Worm (Caenorhabditis elegans) whole organism, late embryonic: ENCODE data around the gene cytb-5.1.

ENCODE experiments used
- K02D7.2 ChIP-seq: sonication (generic microtip); optimal IDR thresholded peaks from 2 replicates; lab custom pipeline; 2017; ENCODE audit warnings: mild to moderate bottlenecking, missing genetic modification characterization, missing compliant biosample characterization
- K09A11.1 ChIP-seq: sonication (generic microtip); optimal IDR thresholded peaks from 2 replicates; lab custom pipeline; 2017; ENCODE audit warnings: antibody characterized with exemption, mild to moderate bottlenecking, missing genetic modification characterization, missing compliant biosample characterization; ENCODE audit not compliant: insufficient read depth
- ahr-1 ChIP-seq: sonication (generic microtip); optimal IDR thresholded peaks from 2 replicates; lab custom pipeline; 2016; ENCODE audit warnings: missing genetic modification characterization, missing compliant biosample characterization
- ama-1 ChIP-seq: fragments of 150-350 bp; optimal IDR thresholded peaks from 2 replicates; lab custom pipeline; 2014
- ceh-19 ChIP-seq: fragments of 200-800 bp; sonication (Bioruptor generic); optimal IDR thresholded peaks from 2 replicates; lab custom pipeline; 2018; ENCODE audit warnings: mild to moderate bottlenecking, missing genetic modification characterization, missing compliant biosample characterization
- ceh-2 ChIP-seq: sonication (generic microtip); optimal IDR thresholded peaks from 2 replicates; lab custom pipeline; 2016; ENCODE audit warnings: missing genotype, missing genetic modification characterization, missing compliant biosample characterization
- ceh-30 ChIP-seq: fragments of 150-350 bp; optimal IDR thresholded peaks from 2 replicates; lab custom pipeline; 2014; ENCODE audit warnings: missing biosample characterization, missing genetic modification characterization
- ceh-9 ChIP-seq: sonication (generic microtip); optimal IDR thresholded peaks from 2 replicates; lab custom pipeline; 2016; ENCODE audit warnings: mild to moderate bottlenecking, missing genetic modification characterization, inconsistent platforms, missing compliant biosample characterization
- ets-4 ChIP-seq: sonication (generic microtip); optimal IDR thresholded peaks from 2 replicates; lab custom pipeline; 2016; ENCODE audit warnings: missing genetic modification characterization, missing compliant biosample characterization
- madf-2 ChIP-seq: sonication (generic microtip); optimal IDR thresholded peaks from 2 replicates; lab custom pipeline; 2017; ENCODE audit warnings: missing genetic modification characterization, missing compliant biosample characterization
- nfya-1 ChIP-seq: sonication (generic microtip); optimal IDR thresholded peaks from 2 replicates; lab custom pipeline; 2017; ENCODE audit warnings: missing genetic modification characterization, mild to moderate bottlenecking, missing compliant biosample characterization, antibody characterized with exemption, moderate library complexity
- pax-1 ChIP-seq: fragments of 150-350 bp; optimal IDR thresholded peaks from 2 replicates; lab custom pipeline; 2014; ENCODE audit warnings: missing biosample characterization, missing genetic modification characterization
- ref-2 ChIP-seq: sonication (generic microtip); optimal IDR thresholded peaks from 2 replicates; lab custom pipeline; 2016; ENCODE audit warnings: missing genetic modification characterization, missing compliant biosample characterization
- sox-4 ChIP-seq: sonication (generic microtip); optimal IDR thresholded peaks from 2 replicates; lab custom pipeline; 2017; ENCODE audit warnings: mild to moderate bottlenecking, missing genetic modification characterization, inconsistent platforms, missing compliant biosample characterization

DNA sequence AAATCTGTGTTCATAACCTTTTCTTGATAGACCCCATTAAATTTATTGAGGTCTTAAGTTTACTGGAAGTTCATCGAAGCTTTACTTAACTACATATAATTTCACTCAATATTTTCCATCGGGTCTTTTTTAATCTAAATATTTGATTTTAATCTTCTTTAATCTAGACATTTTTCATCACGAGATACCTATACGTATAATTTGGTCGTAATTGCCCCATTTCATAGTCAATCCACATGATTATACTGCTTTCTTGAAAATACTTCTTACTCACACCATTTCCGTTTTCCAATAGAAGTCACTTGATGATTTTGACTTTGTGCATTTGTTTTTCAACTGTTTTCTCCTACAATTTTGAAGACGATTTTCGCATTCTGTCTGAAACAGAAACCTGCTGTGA is 15.4 kb upstream of the cytb-5.1 start, which contains the start of gene irld-24:
- TF ChIP-seq ahr-1 (tag; lab: Kevin White, UChicago): no peak
- no peak for TF ChIP-seq ama-1
- no peak for TF ChIP-seq sox-4 (tag; lab: Kevin White, UChicago)
- TF ChIP-seq ref-2 (tag; lab: Kevin White, UChicago): no peak
- no peak for TF ChIP-seq K09A11.1 (tag; lab: Kevin White, UChicago)
- no peak for TF ChIP-seq pax-1 (tag; lab: Kevin White, UChicago)
- no peak for TF ChIP-seq ceh-9
- TF ChIP-seq ceh-2: no peak
- TF ChIP-seq ets-4 (tag; lab: Kevin White, UChicago): no peak
- no peak for TF ChIP-seq K02D7.2 (tag; lab: Kevin White, UChicago)
- no peak for TF ChIP-seq madf-2 (tag; lab: Kevin White, UChicago)
- TF ChIP-seq ceh-19 (GFP tag; lab: Kevin White, UChicago): no peak
- TF ChIP-seq ceh-30 (tag; lab: Kevin White, UChicago): no peak
- no peak for TF ChIP-seq nfya-1 (tag; lab: Kevin White, UChicago)
